Worm (Caenorhabditis elegans): ENCODE data around the gene ZK177.9.

ce11 chrII:5515542-5515941, 2.0 kb downstream of the ZK177.9 start, which contains the start of gene ZK177.3:
- no peak for TF ChIP-seq pha-4 (tag; optimal IDR thresholded peaks at IDR 0.05)
- TF ChIP-seq tbx-2 (tag; optimal IDR thresholded peaks at IDR 0.05) = no peak
- no peak for TF ChIP-seq nhr-23 (tag; optimal IDR thresholded peaks at IDR 0.05)
- no peak for TF ChIP-seq ztf-11 (tag; optimal IDR thresholded peaks at IDR 0.05)
- TF ChIP-seq mdl-1 (tag; optimal IDR thresholded peaks at IDR 0.05) = no peak
- no peak for TF ChIP-seq fkh-10 (GFP tag; optimal IDR thresholded peaks at IDR 0.05)
- no peak for TF ChIP-seq lin-15B (tag; optimal IDR thresholded peaks at IDR 0.05)
- TF ChIP-seq nfya-1 (tag; optimal IDR thresholded peaks at IDR 0.05; ENCODE audit: insufficient read depth) = no peak
- TF ChIP-seq nhr-76 (tag; optimal IDR thresholded peaks at IDR 0.05) = no peak
- TF ChIP-seq sea-2 (GFP tag; optimal IDR thresholded peaks at IDR 0.05) = no peak
